Fruit fly (Drosophila melanogaster) whole organism, embryonic: Measurements from ENCODE around the gene CG5715.

Experiments
- Atf3 ChIP-seq: fragments of 200-800 bp; sonication (Bioruptor generic); optimal IDR thresholded peaks from 3 replicates; lab custom pipeline; 2016; ENCODE audit warnings: missing biosample characterization, missing genetic modification characterization
- CG10274 ChIP-seq: fragments of 200-800 bp; sonication (Bioruptor generic); optimal IDR thresholded peaks from 3 replicates; lab custom pipeline; 2017; ENCODE audit warnings: missing biosample characterization, mild to moderate bottlenecking, missing genetic modification characterization
- CG12769 ChIP-seq: fragments of 200-800 bp; sonication (Bioruptor generic); optimal IDR thresholded peaks from 2 replicates; lab custom pipeline; 2019; ENCODE audit warnings: missing biosample characterization, mild to moderate bottlenecking, missing genetic modification characterization, moderate library complexity
- CG13287 ChIP-seq: fragments of 200-800 bp; sonication (Bioruptor generic); IDR thresholded peaks from 2 replicates; pipeline ENCODE4 v1.3.6; 2022; ENCODE audit warnings: missing biosample characterization, missing genetic modification characterization; ENCODE audit not compliant: partially characterized antibody
- CG13624 ChIP-seq: fragments of 200-800 bp; sonication (Bioruptor generic); optimal IDR thresholded peaks from 2 replicates; lab custom pipeline; 2016; ENCODE audit warnings: missing biosample characterization, missing genetic modification characterization
- CG14667 ChIP-seq: fragments of 200-800 bp; sonication (Bioruptor generic); IDR thresholded peaks from 2 replicates; pipeline ENCODE4 v1.3.6; 2022; ENCODE audit warnings: missing biosample characterization, missing genetic modification characterization
- CG15479 ChIP-seq: fragments of 200-800 bp; sonication (Bioruptor generic); optimal IDR thresholded peaks from 3 replicates; lab custom pipeline; 2019; ENCODE audit warnings: missing biosample characterization, mild to moderate bottlenecking, missing genetic modification characterization, moderate library complexity
- CG17359 ChIP-seq: fragments of 200-800 bp; sonication (Bioruptor generic); optimal IDR thresholded peaks from 3 replicates; lab custom pipeline; 2018; ENCODE audit warnings: missing biosample characterization, mild to moderate bottlenecking, missing genetic modification characterization, moderate library complexity
- CG17385 ChIP-seq: fragments of 200-800 bp; sonication (Bioruptor generic); optimal IDR thresholded peaks from 3 replicates; lab custom pipeline; 2018; ENCODE audit warnings: missing biosample characterization, mild to moderate bottlenecking, missing genetic modification characterization
- CG17802 ChIP-seq: fragments of 200-800 bp; sonication (Bioruptor generic); optimal IDR thresholded peaks from 2 replicates; lab custom pipeline; 2018; ENCODE audit warnings: missing biosample characterization, mild to moderate bottlenecking, missing genetic modification characterization, moderate library complexity
- CG18476 ChIP-seq: fragments of 200-800 bp; sonication (Bioruptor generic); optimal IDR thresholded peaks from 2 replicates; lab custom pipeline; 2016; ENCODE audit warnings: missing biosample characterization, mild to moderate bottlenecking, missing genetic modification characterization
- CG18599 ChIP-seq: fragments of 200-800 bp; sonication (Bioruptor generic); optimal IDR thresholded peaks from 3 replicates; lab custom pipeline; 2017; ENCODE audit warnings: missing biosample characterization, missing genetic modification characterization, mild to moderate bottlenecking, moderate library complexity, missing genetic modification reagents
- CG2129 ChIP-seq: fragments of 200-800 bp; sonication (Bioruptor generic); IDR thresholded peaks from 2 replicates; pipeline ENCODE4 v1.3.6; 2022; ENCODE audit warnings: missing biosample characterization, missing genetic modification characterization; ENCODE audit not compliant: partially characterized antibody
- CG2199 ChIP-seq: fragments of 200-800 bp; sonication (Bioruptor generic); IDR thresholded peaks from 3 replicates; pipeline ENCODE4 v1.3.6; 2022; ENCODE audit warnings: missing biosample characterization, missing genetic modification characterization
- CG30020 ChIP-seq: fragments of 200-800 bp; optimal IDR thresholded peaks from 2 replicates; lab custom pipeline; 2019; ENCODE audit warnings: missing biosample characterization, mild to moderate bottlenecking, missing genetic modification characterization, moderate library complexity
- CG4328 ChIP-seq: fragments of 200-800 bp; sonication (Bioruptor generic); optimal IDR thresholded peaks from 3 replicates; lab custom pipeline; 2017; ENCODE audit warnings: missing biosample characterization, missing genetic modification reagents, missing genetic modification characterization
- CG7745 ChIP-seq: fragments of 200-800 bp; sonication (Bioruptor generic); optimal IDR thresholded peaks from 2 replicates; lab custom pipeline; 2018; ENCODE audit warnings: missing biosample characterization, mild to moderate bottlenecking, missing genetic modification characterization, moderate library complexity
- CG7987 ChIP-seq: fragments of 200-800 bp; sonication (Bioruptor generic); optimal IDR thresholded peaks from 2 replicates; lab custom pipeline; 2018; ENCODE audit warnings: missing biosample characterization, mild to moderate bottlenecking, missing genetic modification characterization, moderate library complexity
- CG9727 ChIP-seq: fragments of 200-800 bp; sonication (Bioruptor generic); optimal IDR thresholded peaks from 3 replicates; lab custom pipeline; 2017; ENCODE audit warnings: missing biosample characterization, mild to moderate bottlenecking, missing genetic modification characterization
- Dbx ChIP-seq: fragments of 200-800 bp; sonication (Bioruptor generic); IDR thresholded peaks from 3 replicates; pipeline ENCODE4 v1.3.6; 2022; ENCODE audit warnings: missing biosample characterization, missing genetic modification characterization
- Dek ChIP-seq: fragments of 200-800 bp; sonication (Bioruptor generic); optimal IDR thresholded peaks from 3 replicates; lab custom pipeline; 2019; ENCODE audit warnings: missing biosample characterization, mild to moderate bottlenecking, missing genetic modification characterization, moderate library complexity
- Dfd ChIP-seq, 2 experiments: fragments of >200 bp; optimal IDR thresholded peaks; 2 replicates each; lab custom pipeline; 2017; ENCODE audit warnings: missing biosample characterization in 2 of 2, missing genetic modification characterization in 2 of 2
- Ets97D ChIP-seq: fragments of 200-800 bp; sonication (Bioruptor generic); optimal IDR thresholded peaks from 3 replicates; lab custom pipeline; 2016; ENCODE audit warnings: missing biosample characterization, missing genetic modification characterization
- Fer3 ChIP-seq: fragments of 200-800 bp; sonication (Bioruptor generic); optimal IDR thresholded peaks from 2 replicates; lab custom pipeline; 2018; ENCODE audit warnings: missing biosample characterization, mild to moderate bottlenecking, missing genetic modification characterization, moderate library complexity
- HmgZ ChIP-seq: fragments of 200-800 bp; sonication (Bioruptor generic); optimal IDR thresholded peaks from 2 replicates; lab custom pipeline; 2018; ENCODE audit warnings: missing biosample characterization, mild to moderate bottlenecking, missing genetic modification characterization
- NK7.1 ChIP-seq: fragments of 200-800 bp; sonication (Bioruptor generic); optimal IDR thresholded peaks from 3 replicates; lab custom pipeline; 2016; ENCODE audit warnings: missing biosample characterization, missing genetic modification characterization
- Pdp1 ChIP-seq, 2 experiments: fragments of 200-800 bp; sonication (Bioruptor generic); optimal IDR thresholded peaks; 3 replicates each; lab custom pipeline; 2016; ENCODE audit warnings: missing biosample characterization in 2 of 2, missing genetic modification characterization in 2 of 2, mild to moderate bottlenecking in 1 of 2, moderate library complexity in 1 of 2
- Sry-δ ChIP-seq: fragments of 200-800 bp; sonication (Bioruptor generic); optimal IDR thresholded peaks from 2 replicates; lab custom pipeline; 2016; ENCODE audit warnings: missing biosample characterization, missing genetic modification characterization
- Stat92E ChIP-seq, 3 experiments: fragments of >200 bp in 2 of 3; fragments of 200-800 bp in 1 of 3; sonication (Bioruptor generic) in 1 of 3; optimal IDR thresholded peaks; 2 replicates each; lab custom pipeline; 2017 to 2019; ENCODE audit warnings: missing biosample characterization in 3 of 3, missing genetic modification characterization in 3 of 3, mild to moderate bottlenecking in 1 of 3, moderate library complexity in 1 of 3
- Xbp1 ChIP-seq: fragments of 200-800 bp; sonication (Bioruptor generic); optimal IDR thresholded peaks from 3 replicates; lab custom pipeline; 2016; ENCODE audit warnings: missing biosample characterization, mild to moderate bottlenecking, missing genetic modification characterization
- YL-1 ChIP-seq: fragments of 200-800 bp; sonication (Bioruptor generic); optimal IDR thresholded peaks from 3 replicates; lab custom pipeline; 2017; ENCODE audit warnings: missing biosample characterization, mild to moderate bottlenecking, missing genetic modification characterization
- al ChIP-seq: fragments of 200-800 bp; sonication (Bioruptor generic); IDR thresholded peaks from 2 replicates; pipeline ENCODE4 v1.3.6; 2022; ENCODE audit warnings: missing biosample characterization, missing genetic modification characterization
- bab2 ChIP-seq: fragments of 200-800 bp; sonication (Bioruptor generic); optimal IDR thresholded peaks from 2 replicates; lab custom pipeline; 2016; ENCODE audit warnings: missing biosample characterization, missing genetic modification characterization
- cad ChIP-seq: fragments of >200 bp; optimal IDR thresholded peaks from 2 replicates; lab custom pipeline; 2017; ENCODE audit warnings: missing biosample characterization, missing genetic modification characterization
- chinmo ChIP-seq: fragments of 200-800 bp; sonication (Bioruptor generic); IDR thresholded peaks from 4 replicates; pipeline ENCODE4 v1.3.6; 2022; ENCODE audit warnings: missing biosample characterization, missing genetic modification characterization; ENCODE audit not compliant: partially characterized antibody
- cwo ChIP-seq: fragments of 200-800 bp; sonication (Bioruptor generic); optimal IDR thresholded peaks from 3 replicates; lab custom pipeline; 2017; ENCODE audit warnings: missing biosample characterization, missing genetic modification characterization, mild to moderate bottlenecking, moderate library complexity, missing genetic modification reagents
- gem ChIP-seq: fragments of 200-800 bp; sonication (Bioruptor generic); optimal IDR thresholded peaks from 2 replicates; lab custom pipeline; 2019; ENCODE audit warnings: missing biosample characterization, mild to moderate bottlenecking, missing genetic modification characterization, moderate library complexity
- gsb ChIP-seq: fragments of 200-800 bp; sonication (Bioruptor generic); IDR thresholded peaks from 2 replicates; pipeline ENCODE4 v1.3.6; 2022; ENCODE audit warnings: missing biosample characterization, missing genetic modification characterization
- hbn ChIP-seq: fragments of 200-800 bp; sonication (Bioruptor generic); IDR thresholded peaks from 2 replicates; pipeline ENCODE4 v1.3.6; 2022; ENCODE audit warnings: missing biosample characterization, missing genetic modification characterization; ENCODE audit not compliant: partially characterized antibody
- hth ChIP-seq: fragments of >200 bp; optimal IDR thresholded peaks from 2 replicates; lab custom pipeline; 2017; ENCODE audit warnings: inconsistent platforms
- jing ChIP-seq: fragments of 200-800 bp; sonication (Bioruptor generic); optimal IDR thresholded peaks from 2 replicates; lab custom pipeline; 2018; ENCODE audit warnings: missing biosample characterization, mild to moderate bottlenecking, missing genetic modification characterization
- mirr ChIP-seq: fragments of 200-800 bp; sonication (Bioruptor generic); optimal IDR thresholded peaks from 3 replicates; lab custom pipeline; 2018; ENCODE audit warnings: missing biosample characterization, mild to moderate bottlenecking, missing genetic modification characterization
- pho ChIP-seq: fragments of 200-800 bp; sonication (Bioruptor generic); optimal IDR thresholded peaks from 2 replicates; lab custom pipeline; 2016; ENCODE audit warnings: missing biosample characterization, missing genetic modification characterization
- ro ChIP-seq: fragments of 200-800 bp; sonication (Bioruptor generic); IDR thresholded peaks from 2 replicates; pipeline ENCODE4 v1.3.6; 2022; ENCODE audit warnings: missing biosample characterization, missing genetic modification characterization
- sima ChIP-seq: fragments of 200-800 bp; sonication (Bioruptor generic); optimal IDR thresholded peaks from 2 replicates; lab custom pipeline; 2016; ENCODE audit warnings: missing biosample characterization, missing genetic modification characterization
- slbo ChIP-seq: fragments of 200-800 bp; sonication (Bioruptor generic); IDR thresholded peaks from 2 replicates; pipeline ENCODE4 v1.3.6; 2022; ENCODE audit warnings: missing biosample characterization, missing genetic modification characterization
- usp ChIP-seq: fragments of >200 bp; optimal IDR thresholded peaks from 2 replicates; lab custom pipeline; 2017; ENCODE audit warnings: missing biosample characterization, missing genetic modification characterization
- vnd ChIP-seq: fragments of 200-800 bp; sonication (Bioruptor generic); IDR thresholded peaks from 3 replicates; pipeline ENCODE4 v1.3.6; 2022; ENCODE audit warnings: missing biosample characterization, missing genetic modification characterization; ENCODE audit not compliant: partially characterized antibody
- zfh1 ChIP-seq: fragments of 200-800 bp; sonication (Bioruptor generic); IDR thresholded peaks from 3 replicates; pipeline ENCODE4 v1.3.6; 2022; ENCODE audit warnings: missing biosample characterization, missing genetic modification characterization

CG5715 gene

DNA sequence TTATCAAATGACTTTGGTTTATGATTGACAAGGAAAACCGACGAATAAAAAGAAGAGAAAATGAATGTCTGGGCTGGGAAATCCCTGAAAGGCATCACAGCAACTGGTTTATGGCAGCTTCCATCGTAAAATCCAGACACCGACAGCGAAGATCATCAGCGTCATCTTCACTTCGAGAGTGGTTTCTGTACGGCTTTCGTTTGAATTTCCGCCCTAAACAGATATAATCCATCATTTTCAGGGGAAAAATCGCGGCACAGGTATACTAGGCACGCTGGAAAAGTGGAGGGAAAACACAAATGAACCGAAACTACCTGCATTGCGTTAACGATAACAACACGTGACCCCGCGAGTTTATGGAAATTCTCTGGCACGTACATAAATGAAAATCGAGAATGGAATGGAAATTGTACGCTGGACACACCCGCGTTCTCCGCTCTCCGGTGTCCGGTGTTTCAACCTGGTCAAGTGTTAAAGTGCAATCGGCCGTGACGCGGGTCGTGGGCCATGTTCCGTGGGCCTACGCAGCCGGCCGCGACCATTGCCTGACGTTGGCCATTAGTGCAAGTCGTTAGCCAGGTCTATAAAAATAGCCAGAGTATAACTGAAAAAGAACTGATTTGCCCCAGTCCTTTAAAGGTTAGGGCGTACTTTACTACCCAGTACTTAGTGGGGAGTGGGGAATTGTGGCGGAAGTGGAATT is 3.4 kb upstream of the CG5715 start (continued):
- TF ChIP-seq CG13287 (GFP tag; lab: Robert Waterston, UW) (no peak), jing (no peak), gem (tag; lab: Kevin White, UChicago) (no peak), pho (GFP tag; lab: Kevin White, UChicago) (no peak), hth (no peak), Fer3 (tag; lab: Kevin White, UChicago) (no peak), Dfd (GFP tag; optimal IDR thresholded peaks at IDR 0.05; lab: Kevin White, UChicago) (no peak), cad (GFP tag; lab: Kevin White, UChicago) (peak; percentile 97), Stat92E (GFP tag; optimal IDR thresholded peaks at IDR 0.05; lab: Kevin White, UChicago) (peak in 1 of 3 experiments; percentile 90), sima (GFP tag; lab: Kevin White, UChicago) (no peak), zfh1 (GFP tag; lab: Robert Waterston, UW) (no peak), CG10274 (no peak), HmgZ (tag; lab: Kevin White, UChicago) (no peak), CG17802 (no peak), CG17385 (GFP tag; lab: Kevin White, UChicago) (no peak), CG13624 (GFP tag; lab: Kevin White, UChicago) (no peak), CG18476 (no peak), gsb (GFP tag; lab: Robert Waterston, UW) (no peak), CG9727 (GFP tag; lab: Kevin White, UChicago) (no peak), CG14667 (GFP tag; lab: Robert Waterston, UW) (no peak), Xbp1 (GFP tag; lab: Kevin White, UChicago) (no peak), Sry-δ (GFP tag; lab: Kevin White, UChicago) (no peak), CG2199 (0 out of 3 replicates have a peak, but pooled peaks have one; percentile 24), chinmo (GFP tag; lab: Robert Waterston, UW) (no peak), CG15479 (GFP tag; lab: Kevin White, UChicago) (peak; percentile 87), NK7.1 (no peak), bab2 (GFP tag; lab: Kevin White, UChicago) (no peak), CG2129 (GFP tag; lab: Robert Waterston, UW) (no peak), CG7987 (GFP tag; lab: Kevin White, UChicago) (no peak), CG7745 (tag; lab: Kevin White, UChicago) (peak; percentile 1), ro (GFP tag; lab: Robert Waterston, UW) (no peak), CG4328 (GFP tag; lab: Kevin White, UChicago) (no peak), Atf3 (GFP tag; lab: Kevin White, UChicago) (no peak)

DNA sequence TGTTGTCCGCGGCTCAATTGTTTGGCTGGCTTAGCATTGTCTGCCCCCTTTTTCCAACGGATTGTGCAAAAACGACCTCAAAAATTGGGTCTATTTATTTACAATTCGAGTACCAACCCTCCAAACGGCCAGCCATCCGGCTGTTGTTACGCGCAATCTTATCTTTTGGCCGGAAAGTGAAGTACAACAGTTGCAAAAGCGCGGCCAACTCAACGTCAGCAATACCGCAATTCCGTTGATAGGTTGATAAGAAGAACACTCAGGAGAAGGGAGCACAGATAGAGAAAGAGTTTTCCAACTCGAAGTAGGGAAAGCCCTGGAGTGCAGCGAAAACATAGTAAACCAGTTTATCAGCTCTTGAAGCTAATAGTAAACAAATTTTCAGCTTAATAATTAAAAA is 2.7 kb upstream of the CG5715 start:
- TF ChIP-seq jing (no peak), al (GFP tag; lab: Robert Waterston, UW) (no peak), CG18599 (GFP tag; lab: Kevin White, UChicago) (no peak), hbn (GFP tag; lab: Robert Waterston, UW) (no peak), CG12769 (tag; lab: Kevin White, UChicago) (peak; percentile 24), chinmo (GFP tag; lab: Robert Waterston, UW) (0 out of 4 replicates have a peak, but pooled peaks have one; percentile 45), Ets97D (GFP tag; lab: Kevin White, UChicago) (no peak), mirr (GFP tag; lab: Kevin White, UChicago) (peak; percentile 30), CG2199 (no peak), vnd (GFP tag; lab: Robert Waterston, UW) (peak; percentile 45; the same call in 1 of the 3 replicates), slbo (GFP tag; lab: Robert Waterston, UW) (0 out of 2 replicates have a peak, but pooled peaks have one; percentile 21), Dek (tag; lab: Kevin White, UChicago) (no peak), YL-1 (GFP tag; lab: Kevin White, UChicago) (no peak), CG17359 (tag; lab: Kevin White, UChicago) (no peak), Dbx (GFP tag; lab: Robert Waterston, UW) (no peak), cwo (GFP tag; lab: Kevin White, UChicago) (no peak), Pdp1 (GFP tag; optimal IDR thresholded peaks at IDR 0.05; lab: Kevin White, UChicago) (peak in 1 of 2 experiments; percentile 33), usp (GFP tag; lab: Kevin White, UChicago) (no peak), CG30020 (tag; lab: Kevin White, UChicago) (no peak)
